Worm (Caenorhabditis elegans): ENCODE data around the gene acy-4.

The acy-4 gene

DNA sequence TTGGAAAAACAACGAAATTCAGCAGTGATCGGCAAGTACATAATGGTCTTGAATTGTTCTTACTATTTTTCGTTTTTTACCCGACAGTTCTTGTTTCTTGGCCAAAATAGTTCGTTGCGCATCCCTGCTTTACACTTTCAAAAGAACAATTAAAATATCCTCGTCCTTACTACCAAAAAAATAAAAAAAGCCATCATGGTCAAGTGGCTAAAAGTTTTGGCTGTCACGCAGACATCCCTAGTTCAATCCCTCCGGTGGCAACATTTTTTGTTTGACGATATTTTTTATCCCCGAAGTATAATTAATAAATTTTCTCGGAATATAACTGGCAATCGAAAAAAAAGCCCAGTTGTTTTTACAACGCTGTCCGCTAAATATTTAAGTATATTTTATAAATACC is 38.8 kb downstream of the acy-4 start:
- TF ChIP-seq egl-27 (tag; optimal IDR thresholded peaks at IDR 0.05) (no peak), ztf-1 (GFP tag; conservative IDR thresholded peaks at IDR 0.05) (no peak), ama-1 (optimal IDR thresholded peaks at IDR 0.05) (no peak)

DNA sequence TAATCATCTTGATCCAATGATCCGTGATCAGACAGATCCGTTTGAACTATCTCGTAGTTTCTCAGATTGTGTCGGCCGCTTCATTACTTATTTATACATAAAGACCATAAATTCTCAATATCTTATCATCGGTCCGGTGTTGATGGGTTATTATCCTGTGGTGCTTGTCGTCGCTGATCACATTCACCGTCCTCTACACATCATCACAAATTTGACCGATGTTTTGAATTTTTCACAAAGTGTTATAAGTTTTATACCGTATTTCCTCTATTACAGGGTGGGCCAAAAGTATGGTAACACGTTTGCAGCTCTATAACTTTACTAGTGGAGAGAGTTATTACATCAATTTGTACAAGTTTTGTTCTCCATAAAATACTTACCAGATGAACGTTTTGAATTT is 42.7 kb downstream of the acy-4 start:
- TF ChIP-seq aly-2 (tag; optimal IDR thresholded peaks at IDR 0.05), result no peak
- TF ChIP-seq nhr-6 (tag; optimal IDR thresholded peaks at IDR 0.05), result no peak
- no peak for TF ChIP-seq ztf-11 (tag; optimal IDR thresholded peaks at IDR 0.05)
- no peak for TF ChIP-seq lin-13 (GFP tag; optimal IDR thresholded peaks at IDR 0.05)
- no peak for TF ChIP-seq unc-62 (GFP tag; optimal IDR thresholded peaks at IDR 0.05)
- TF ChIP-seq alr-1 (tag; optimal IDR thresholded peaks at IDR 0.05), result no peak
- TF ChIP-seq nhr-23 (tag; optimal IDR thresholded peaks at IDR 0.05), result no peak
- no peak for TF ChIP-seq mdl-1 (tag; optimal IDR thresholded peaks at IDR 0.05)
- TF ChIP-seq ceh-16 (tag; optimal IDR thresholded peaks at IDR 0.05), result no peak
- no peak for TF ChIP-seq ceh-82 (tag; optimal IDR thresholded peaks at IDR 0.05)
- TF ChIP-seq nhr-10 (tag; optimal IDR thresholded peaks at IDR 0.05), result no peak
- no peak for TF ChIP-seq crh-2 (tag; optimal IDR thresholded peaks at IDR 0.05)
- no peak for TF ChIP-seq egl-27 (tag; optimal IDR thresholded peaks at IDR 0.05)
- TF ChIP-seq nhr-237 (tag; optimal IDR thresholded peaks at IDR 0.05), result no peak
- no peak for TF ChIP-seq F13H6.1 (tag; optimal IDR thresholded peaks at IDR 0.05)
- no peak for TF ChIP-seq nhr-77 (tag; optimal IDR thresholded peaks at IDR 0.05)
- no peak for TF ChIP-seq lin-39 (tag; optimal IDR thresholded peaks at IDR 0.05)
- no peak for TF ChIP-seq lin-11 (tag; optimal IDR thresholded peaks at IDR 0.05)
- no peak for TF ChIP-seq elt-3 (tag; optimal IDR thresholded peaks at IDR 0.05)
- no peak for TF ChIP-seq ZK546.5 (tag; optimal IDR thresholded peaks at IDR 0.05)

DNA sequence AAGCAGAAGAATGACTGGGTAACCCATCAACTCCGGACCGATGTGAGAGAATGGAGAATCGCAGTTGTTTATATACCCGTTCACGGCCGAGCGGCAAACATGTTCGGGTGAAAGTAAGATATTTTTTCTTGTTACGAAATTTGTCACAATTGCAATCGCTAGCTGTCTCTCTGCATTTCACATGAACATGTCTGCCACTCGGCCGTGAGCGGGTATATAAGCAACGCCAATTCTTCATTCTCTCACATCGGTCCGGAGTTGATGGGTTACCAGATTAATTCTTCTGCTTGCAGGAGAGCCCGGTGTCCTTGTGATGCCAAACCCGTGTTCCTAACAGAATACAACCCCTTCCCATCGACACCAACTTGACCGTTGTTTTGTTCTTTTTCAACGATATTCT is 43.6 kb downstream of the acy-4 start:
- TF ChIP-seq nhr-23 (tag; optimal IDR thresholded peaks at IDR 0.05) (no peak), lsy-2 (tag; optimal IDR thresholded peaks at IDR 0.05) (peak in 1 of 2 experiments; percentile 24), ama-1 (optimal IDR thresholded peaks at IDR 0.05) (no peak), mdl-1 (tag; optimal IDR thresholded peaks at IDR 0.05) (no peak), nhr-21 (tag; optimal IDR thresholded peaks at IDR 0.05) (peak; percentile 6), lin-11 (tag; optimal IDR thresholded peaks at IDR 0.05) (no peak), zag-1 (tag; optimal IDR thresholded peaks at IDR 0.05) (no peak), nhr-25 (tag; optimal IDR thresholded peaks at IDR 0.05) (no peak), nhr-129 (tag; optimal IDR thresholded peaks at IDR 0.05) (peak; percentile 90), snpc-4 (tag; optimal IDR thresholded peaks at IDR 0.05) (peak; percentile 95), nhr-11 (tag; optimal IDR thresholded peaks at IDR 0.05) (no peak), egl-27 (tag; optimal IDR thresholded peaks at IDR 0.05) (no peak), nhr-77 (tag; optimal IDR thresholded peaks at IDR 0.05) (no peak), crh-2 (tag; optimal IDR thresholded peaks at IDR 0.05) (no peak), sma-9 (GFP tag; optimal IDR thresholded peaks at IDR 0.05) (no peak), sma-9 (tag; optimal IDR thresholded peaks at IDR 0.05) (no peak)

DNA sequence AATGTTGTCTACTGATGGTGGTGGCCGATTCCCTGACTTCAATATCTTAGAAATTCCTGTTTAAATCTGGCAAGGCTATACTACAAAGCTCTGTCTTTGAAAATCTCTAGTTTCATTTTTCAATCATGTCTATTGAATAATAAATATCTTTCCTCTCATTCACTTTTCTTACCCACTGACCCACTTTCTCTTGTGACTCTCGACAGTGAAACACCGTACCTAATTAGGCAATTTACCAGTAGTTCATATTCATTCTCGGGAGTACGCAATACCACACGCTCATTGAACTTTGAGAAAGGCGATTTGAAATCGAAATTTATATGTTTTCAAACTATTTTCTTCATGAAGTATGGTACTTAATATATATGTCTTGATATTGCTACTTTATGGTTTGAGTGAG is 45.9 kb downstream of the acy-4 start, which contains the start of gene CD4.11:
Gene CD4.11 (plus strand): TSS at position 301 of the 400 bp plus-strand sequence.
- TF ChIP-seq ztf-11 (tag; optimal IDR thresholded peaks at IDR 0.05), result no peak
- TF ChIP-seq sma-9 (GFP tag; optimal IDR thresholded peaks at IDR 0.05), result no peak
- TF ChIP-seq sma-9 (tag; optimal IDR thresholded peaks at IDR 0.05), result no peak
- TF ChIP-seq nhr-77 (tag; optimal IDR thresholded peaks at IDR 0.05), result no peak
- no peak for TF ChIP-seq lin-13 (GFP tag; optimal IDR thresholded peaks at IDR 0.05)
- TF ChIP-seq nhr-6 (tag; optimal IDR thresholded peaks at IDR 0.05), result no peak
- TF ChIP-seq F13H6.1 (tag; optimal IDR thresholded peaks at IDR 0.05), result no peak
- no peak for TF ChIP-seq sma-3 (GFP tag; optimal IDR thresholded peaks at IDR 0.05)
- TF ChIP-seq peb-1 (tag; optimal IDR thresholded peaks at IDR 0.05), result no peak
- TF ChIP-seq nhr-237 (tag; optimal IDR thresholded peaks at IDR 0.05), result no peak
- TF ChIP-seq unc-62 (GFP tag; optimal IDR thresholded peaks at IDR 0.05), result no peak
- TF ChIP-seq dmd-4 (tag; optimal IDR thresholded peaks at IDR 0.05), result no peak
- TF ChIP-seq nhr-25 (tag; optimal IDR thresholded peaks at IDR 0.05), result no peak
- TF ChIP-seq elt-3 (tag; optimal IDR thresholded peaks at IDR 0.05), result no peak
- no peak for TF ChIP-seq ceh-16 (tag; optimal IDR thresholded peaks at IDR 0.05)
- TF ChIP-seq snpc-4 (tag; optimal IDR thresholded peaks at IDR 0.05), result no peak
- TF ChIP-seq skn-1 (tag; optimal IDR thresholded peaks at IDR 0.05), result no peak
- TF ChIP-seq ztf-1 (GFP tag; conservative IDR thresholded peaks at IDR 0.05), result no peak
- TF ChIP-seq nhr-10 (tag; optimal IDR thresholded peaks at IDR 0.05), result no peak

DNA sequence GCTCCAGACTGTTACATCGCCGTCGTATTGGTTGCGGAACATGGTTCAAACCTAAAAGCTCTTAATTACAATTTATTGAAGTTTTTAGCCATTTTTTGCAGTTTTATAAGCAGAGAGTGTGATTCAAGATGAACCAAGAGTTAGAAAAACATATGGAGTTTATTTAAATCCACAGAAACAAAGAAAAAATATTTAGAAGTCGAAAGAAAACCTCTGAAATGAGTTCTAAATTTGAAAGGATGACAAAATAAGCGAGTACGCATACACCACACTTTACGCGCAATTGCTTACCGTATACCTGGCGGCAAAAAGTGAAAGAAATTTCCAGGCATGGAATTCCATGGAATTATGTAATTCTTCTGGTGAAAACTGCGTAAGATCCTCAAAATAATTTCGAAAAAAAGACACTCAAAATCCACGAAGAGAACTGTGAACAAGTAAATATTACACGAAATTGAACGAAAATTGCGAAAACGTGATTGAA is 46.4 kb downstream of the acy-4 start, which contains the start of gene pas-6:
Gene pas-6 (minus strand): TSS at position 51 of the 484 bp plus-strand sequence.
- TF ChIP-seq unc-55 (GFP tag; optimal IDR thresholded peaks at IDR 0.05) (peak; percentile 62), mab-5 (tag; optimal IDR thresholded peaks at IDR 0.05) (no peak), F13H6.1 (tag; optimal IDR thresholded peaks at IDR 0.05) (no peak), crh-2 (tag; optimal IDR thresholded peaks at IDR 0.05) (peak; percentile 1), R02D3.7 (tag; optimal IDR thresholded peaks at IDR 0.05) (no peak), nhr-129 (tag; optimal IDR thresholded peaks at IDR 0.05) (peak; percentile 62), lsy-2 (tag; optimal IDR thresholded peaks at IDR 0.05) (peak; percentile 88 to 98), ztf-11 (tag; optimal IDR thresholded peaks at IDR 0.05) (no peak), mdl-1 (tag; optimal IDR thresholded peaks at IDR 0.05) (no peak), skn-1 (tag; optimal IDR thresholded peaks at IDR 0.05) (peak; percentile 64), gmeb-1 (tag; optimal IDR thresholded peaks at IDR 0.05) (peak; percentile 2), C34F6.9 (tag; optimal IDR thresholded peaks at IDR 0.05) (peak; percentile 49), egl-27 (tag; optimal IDR thresholded peaks at IDR 0.05) (no peak)

All from whole organism, L2 larva.